Fruit fly (Drosophila melanogaster) whole organism, embryonic: ENCODE data around the gene Klp68D.

Experiments
- Atf6 ChIP-seq: fragments of 200-800 bp; sonication (Bioruptor generic); IDR thresholded peaks from 2 replicates; pipeline ENCODE4 v1.3.6; 2022; ENCODE audit warnings: missing biosample characterization, missing genetic modification characterization
- BtbVII ChIP-seq: fragments of 200-800 bp; sonication (Bioruptor generic); optimal IDR thresholded peaks from 3 replicates; lab custom pipeline; 2017; ENCODE audit warnings: missing biosample characterization, mild to moderate bottlenecking, missing genetic modification characterization
- C15 ChIP-seq: fragments of 200-800 bp; sonication (Bioruptor generic); IDR thresholded peaks from 3 replicates; pipeline ENCODE4 v1.3.6; 2022; ENCODE audit warnings: missing biosample characterization, missing genetic modification characterization
- CG10543 ChIP-seq: fragments of 200-800 bp; sonication (Bioruptor generic); optimal IDR thresholded peaks from 3 replicates; lab custom pipeline; 2017; ENCODE audit warnings: missing biosample characterization, mild to moderate bottlenecking, missing genetic modification characterization, moderate library complexity
- CG10959 ChIP-seq: fragments of 200-800 bp; sonication (Bioruptor generic); IDR thresholded peaks from 2 replicates; pipeline ENCODE4 v1.3.6; 2022; ENCODE audit warnings: missing biosample characterization, missing genetic modification characterization
- CG13296 ChIP-seq: fragments of 200-800 bp; sonication (Bioruptor generic); optimal IDR thresholded peaks from 3 replicates; lab custom pipeline; 2018; ENCODE audit warnings: missing biosample characterization, mild to moderate bottlenecking, missing genetic modification characterization
- CG13624 ChIP-seq: fragments of 200-800 bp; sonication (Bioruptor generic); optimal IDR thresholded peaks from 2 replicates; lab custom pipeline; 2016; ENCODE audit warnings: missing biosample characterization, missing genetic modification characterization
- CG14965 ChIP-seq: fragments of 200-800 bp; sonication (Bioruptor generic); optimal IDR thresholded peaks from 2 replicates; lab custom pipeline; 2016; ENCODE audit warnings: missing biosample characterization, missing genetic modification characterization, borderline replicate concordance
- CG1529 ChIP-seq: fragments of 200-800 bp; sonication (Bioruptor generic); optimal IDR thresholded peaks from 3 replicates; lab custom pipeline; 2018; ENCODE audit warnings: missing biosample characterization, missing genetic modification characterization
- CG17359 ChIP-seq: fragments of 200-800 bp; sonication (Bioruptor generic); optimal IDR thresholded peaks from 3 replicates; lab custom pipeline; 2018; ENCODE audit warnings: missing biosample characterization, mild to moderate bottlenecking, missing genetic modification characterization, moderate library complexity
- CG17802 ChIP-seq: fragments of 200-800 bp; sonication (Bioruptor generic); optimal IDR thresholded peaks from 2 replicates; lab custom pipeline; 2018; ENCODE audit warnings: missing biosample characterization, mild to moderate bottlenecking, missing genetic modification characterization, moderate library complexity
- CG17912 ChIP-seq: fragments of 200-800 bp; sonication (Bioruptor generic); optimal IDR thresholded peaks from 2 replicates; lab custom pipeline; 2018; ENCODE audit warnings: missing biosample characterization, mild to moderate bottlenecking, missing genetic modification characterization
- CG18599 ChIP-seq: fragments of 200-800 bp; sonication (Bioruptor generic); optimal IDR thresholded peaks from 3 replicates; lab custom pipeline; 2017; ENCODE audit warnings: missing biosample characterization, missing genetic modification characterization, mild to moderate bottlenecking, moderate library complexity, missing genetic modification reagents
- CG34376 ChIP-seq: fragments of 200-800 bp; sonication (Bioruptor generic); optimal IDR thresholded peaks from 2 replicates; lab custom pipeline; 2018; ENCODE audit warnings: missing biosample characterization, mild to moderate bottlenecking, missing genetic modification characterization
- CG4820 ChIP-seq: fragments of 200-800 bp; sonication (Bioruptor generic); optimal IDR thresholded peaks from 3 replicates; lab custom pipeline; 2016; ENCODE audit warnings: missing biosample characterization, missing genetic modification characterization
- CG6813 ChIP-seq: fragments of 200-800 bp; sonication (Bioruptor generic); optimal IDR thresholded peaks from 2 replicates; lab custom pipeline; 2017; ENCODE audit warnings: missing biosample characterization, missing genetic modification characterization, mild to moderate bottlenecking, moderate library complexity, missing genetic modification reagents
- Dbx ChIP-seq: fragments of 200-800 bp; sonication (Bioruptor generic); IDR thresholded peaks from 3 replicates; pipeline ENCODE4 v1.3.6; 2022; ENCODE audit warnings: missing biosample characterization, missing genetic modification characterization
- Dll ChIP-seq: fragments of 200-800 bp; sonication (Bioruptor generic); IDR thresholded peaks from 4 replicates; pipeline ENCODE4 v1.3.6; 2022; ENCODE audit warnings: missing biosample characterization, missing genetic modification characterization; ENCODE audit not compliant: partially characterized antibody
- Ets65A ChIP-seq: fragments of 200-800 bp; sonication (Bioruptor generic); peaks from one replicate; lab custom pipeline; 2016; ENCODE audit warnings: missing biosample characterization, missing genetic modification characterization
- Fer3 ChIP-seq: fragments of 200-800 bp; sonication (Bioruptor generic); optimal IDR thresholded peaks from 2 replicates; lab custom pipeline; 2018; ENCODE audit warnings: missing biosample characterization, mild to moderate bottlenecking, missing genetic modification characterization, moderate library complexity
- HmgZ ChIP-seq: fragments of 200-800 bp; sonication (Bioruptor generic); optimal IDR thresholded peaks from 2 replicates; lab custom pipeline; 2018; ENCODE audit warnings: missing biosample characterization, mild to moderate bottlenecking, missing genetic modification characterization
- Hmr ChIP-seq: fragments of 200-800 bp; sonication (Bioruptor generic); optimal IDR thresholded peaks from 3 replicates; lab custom pipeline; 2017; ENCODE audit warnings: mild to moderate bottlenecking, missing biosample characterization, missing genetic modification reagents, missing genetic modification characterization
- Kr ChIP-seq: fragments of 200-800 bp; sonication (Bioruptor generic); optimal IDR thresholded peaks from 2 replicates; lab custom pipeline; 2017; ENCODE audit warnings: missing biosample characterization, mild to moderate bottlenecking, missing genetic modification characterization
- MTF-1 ChIP-seq: fragments of 200-800 bp; sonication (Bioruptor generic); optimal IDR thresholded peaks from 2 replicates; lab custom pipeline; 2018; ENCODE audit warnings: missing biosample characterization, mild to moderate bottlenecking, missing genetic modification characterization, borderline replicate concordance
- Med ChIP-seq: fragments of 200-800 bp; sonication (Bioruptor generic); peaks from one replicate; lab custom pipeline; 2016; ENCODE audit warnings: missing biosample characterization, missing genetic modification characterization, mild to moderate bottlenecking, inconsistent platforms, moderate library complexity
- NK7.1 ChIP-seq: fragments of 200-800 bp; sonication (Bioruptor generic); optimal IDR thresholded peaks from 3 replicates; lab custom pipeline; 2016; ENCODE audit warnings: missing biosample characterization, missing genetic modification characterization
- Nf-YA ChIP-seq: fragments of 200-800 bp; sonication (Bioruptor generic); IDR thresholded peaks from 2 replicates; pipeline ENCODE4 v1.3.6; 2022; ENCODE audit warnings: missing biosample characterization, missing genetic modification characterization
- Pdp1 ChIP-seq, 2 experiments: fragments of 200-800 bp; sonication (Bioruptor generic); optimal IDR thresholded peaks; 3 replicates each; lab custom pipeline; 2016; ENCODE audit warnings: missing biosample characterization in 2 of 2, missing genetic modification characterization in 2 of 2, mild to moderate bottlenecking in 1 of 2, moderate library complexity in 1 of 2
- Tbp ChIP-seq: fragments of >200 bp; optimal IDR thresholded peaks from 2 replicates; lab custom pipeline; 2018; ENCODE audit warnings: missing biosample characterization, missing genetic modification characterization
- amos ChIP-seq: fragments of 200-800 bp; sonication (Bioruptor generic); IDR thresholded peaks from 2 replicates; pipeline ENCODE4 v1.3.6; 2022; ENCODE audit warnings: missing biosample characterization, missing genetic modification characterization; ENCODE audit not compliant: partially characterized antibody
- cato ChIP-seq: fragments of 200-800 bp; sonication (Bioruptor generic); optimal IDR thresholded peaks from 2 replicates; lab custom pipeline; 2016; ENCODE audit warnings: missing biosample characterization, missing genetic modification characterization, borderline replicate concordance
- caup ChIP-seq: fragments of 200-800 bp; sonication (Bioruptor generic); optimal IDR thresholded peaks from 3 replicates; lab custom pipeline; 2017; ENCODE audit warnings: missing biosample characterization, mild to moderate bottlenecking, missing genetic modification characterization, moderate library complexity; ENCODE audit not compliant: severe bottlenecking
- chinmo ChIP-seq: fragments of 200-800 bp; sonication (Bioruptor generic); IDR thresholded peaks from 4 replicates; pipeline ENCODE4 v1.3.6; 2022; ENCODE audit warnings: missing biosample characterization, missing genetic modification characterization; ENCODE audit not compliant: partially characterized antibody
- cwo ChIP-seq: fragments of 200-800 bp; sonication (Bioruptor generic); optimal IDR thresholded peaks from 3 replicates; lab custom pipeline; 2017; ENCODE audit warnings: missing biosample characterization, missing genetic modification characterization, mild to moderate bottlenecking, moderate library complexity, missing genetic modification reagents
- esg ChIP-seq: fragments of 200-800 bp; sonication (Bioruptor generic); conservative IDR thresholded peaks from 2 replicates; pipeline ENCODE4 v1.3.6; 2022; ENCODE audit warnings: missing biosample characterization, missing genetic modification characterization
- exex ChIP-seq: fragments of 200-800 bp; sonication (Bioruptor generic); optimal IDR thresholded peaks from 4 replicates; lab custom pipeline; 2018; ENCODE audit warnings: missing biosample characterization, mild to moderate bottlenecking, missing genetic modification characterization, moderate library complexity
- grn ChIP-seq: fragments of 200-800 bp; sonication (Bioruptor generic); optimal IDR thresholded peaks from 3 replicates; lab custom pipeline; 2017; ENCODE audit warnings: missing biosample characterization, missing genetic modification characterization
- gro ChIP-seq: fragments of 200-800 bp; sonication (Bioruptor generic); optimal IDR thresholded peaks from 2 replicates; lab custom pipeline; 2016; ENCODE audit warnings: missing biosample characterization, missing genetic modification characterization
- hkb ChIP-seq, 2 experiments: fragments of 200-800 bp in 1 of 2; fragments of >200 bp in 1 of 2; sonication (Bioruptor generic) in 1 of 2; IDR thresholded peaks in 1 of 2; optimal IDR thresholded peaks in 1 of 2; 2 replicates each; pipeline versions ENCODE4 v1.3.6 to Lab custom; 2017 to 2022; ENCODE audit warnings: missing biosample characterization in 1 of 2, missing genetic modification characterization in 1 of 2
- ind ChIP-seq: fragments of 200-800 bp; sonication (Bioruptor generic); optimal IDR thresholded peaks from 3 replicates; lab custom pipeline; 2016; ENCODE audit warnings: missing biosample characterization, missing genetic modification characterization
- lab ChIP-seq: fragments of 200-800 bp; sonication (Bioruptor generic); optimal IDR thresholded peaks from 3 replicates; lab custom pipeline; 2017; ENCODE audit warnings: missing biosample characterization, missing genetic modification characterization, mild to moderate bottlenecking, moderate library complexity, missing genetic modification reagents
- mirr ChIP-seq: fragments of 200-800 bp; sonication (Bioruptor generic); optimal IDR thresholded peaks from 3 replicates; lab custom pipeline; 2018; ENCODE audit warnings: missing biosample characterization, mild to moderate bottlenecking, missing genetic modification characterization
- rib ChIP-seq: fragments of 200-800 bp; sonication (Bioruptor generic); IDR thresholded peaks from 2 replicates; pipeline ENCODE4 v1.3.6; 2022; ENCODE audit warnings: missing biosample characterization, missing genetic modification characterization
- sc ChIP-seq, 3 experiments: fragments of >200 bp in 2 of 3; fragments of 200-800 bp in 1 of 3; sonication (Bioruptor generic) in 1 of 3; optimal IDR thresholded peaks; 2 replicates in 2 of 3; 3 replicates in 1 of 3; lab custom pipeline; 2017; ENCODE audit warnings: mild to moderate bottlenecking in 1 of 3, missing biosample characterization in 1 of 3, missing genetic modification characterization in 1 of 3, missing genetic modification reagents in 1 of 3
- sens ChIP-seq: fragments of 200-800 bp; sonication (Bioruptor generic); peaks from one replicate; lab custom pipeline; 2016; ENCODE audit warnings: missing biosample characterization, missing genetic modification characterization
- so ChIP-seq: fragments of 200-800 bp; sonication (Bioruptor generic); IDR thresholded peaks from 3 replicates; pipeline ENCODE4 v1.3.6; 2022; ENCODE audit warnings: missing biosample characterization, missing genetic modification characterization
- sug ChIP-seq: fragments of 200-800 bp; optimal IDR thresholded peaks from 2 replicates; lab custom pipeline; 2019; ENCODE audit warnings: missing biosample characterization, mild to moderate bottlenecking, missing genetic modification characterization, moderate library complexity
- wek ChIP-seq: fragments of 200-800 bp; sonication (Bioruptor generic); optimal IDR thresholded peaks from 3 replicates; lab custom pipeline; 2018; ENCODE audit warnings: missing biosample characterization, mild to moderate bottlenecking, missing genetic modification characterization, moderate library complexity

The Klp68D gene

dm6 chr3L:11788195-11788594 lies 7.2 kb upstream of the Klp68D start (continued):
- peak; percentile 47 for TF ChIP-seq CG18599
- no peak for TF ChIP-seq CG1529 (GFP tag; lab: Kevin White, UChicago)
- peak; percentile 86 for TF ChIP-seq mirr
- no peak for TF ChIP-seq hkb (optimal IDR thresholded peaks at IDR 0.05; lab: Kevin White, UChicago)
- TF ChIP-seq hkb (GFP tag; IDR thresholded peaks at IDR 0.05; lab: Robert Waterston, UW), result peak; percentile 13; the same call in 1 of the 2 replicates
- no peak for TF ChIP-seq CG17359
- TF ChIP-seq Atf6 (GFP tag; lab: Robert Waterston, UW), result peak; percentile 40; the same call in 1 of the 2 replicates
- peak; percentile 27 for TF ChIP-seq gro (GFP tag; lab: Kevin White, UChicago)
- no peak for TF ChIP-seq cato (GFP tag; lab: Kevin White, UChicago)
- peak; percentile 54 for TF ChIP-seq CG6813 (GFP tag; lab: Kevin White, UChicago)
- TF ChIP-seq Hmr (GFP tag; lab: Kevin White, UChicago), result no peak
- peak in 1 of 2 experiments; percentile 82 for TF ChIP-seq Pdp1 (GFP tag; optimal IDR thresholded peaks at IDR 0.05; lab: Kevin White, UChicago)
- peak; percentile 52 for TF ChIP-seq CG10543
- TF ChIP-seq sc (optimal IDR thresholded peaks at IDR 0.05; lab: Kevin White, UChicago), result no peak
- no peak for TF ChIP-seq sc (GFP tag; optimal IDR thresholded peaks at IDR 0.05; lab: Kevin White, UChicago)
- 0 out of 4 replicates have a peak, but pooled peaks have one; percentile 27 for TF ChIP-seq chinmo (GFP tag; lab: Robert Waterston, UW)
- TF ChIP-seq Med, result peak; percentile 23
- TF ChIP-seq Kr (GFP tag; lab: Kevin White, UChicago), result no peak
- peak; percentile 22 for TF ChIP-seq CG17912 (GFP tag; lab: Kevin White, UChicago)
- TF ChIP-seq Nf-YA (GFP tag; lab: Robert Waterston, UW), result 0 out of 2 replicates have a peak, but pooled peaks have one; percentile 7
- peak; percentile 34 for TF ChIP-seq BtbVII (GFP tag; lab: Kevin White, UChicago)
- TF ChIP-seq sug (tag; lab: Kevin White, UChicago), result peak; percentile 64
- TF ChIP-seq CG13624 (GFP tag; lab: Kevin White, UChicago), result no peak
- peak; percentile 41; the same call in 1 of the 3 replicates for TF ChIP-seq Dbx (GFP tag; lab: Robert Waterston, UW)
- peak; percentile 33 for TF ChIP-seq sens (GFP tag; lab: Kevin White, UChicago)
- TF ChIP-seq C15 (GFP tag; lab: Robert Waterston, UW), result no peak
- TF ChIP-seq lab (GFP tag; lab: Kevin White, UChicago), result peak; percentile 72
- TF ChIP-seq MTF-1, result no peak
- peak; percentile 35 for TF ChIP-seq Fer3 (tag; lab: Kevin White, UChicago)
- TF ChIP-seq rib (GFP tag; lab: Robert Waterston, UW), result 0 out of 2 replicates have a peak, but pooled peaks have one; percentile 40
- peak; percentile 23 for TF ChIP-seq CG13296 (GFP tag; lab: Kevin White, UChicago)
- TF ChIP-seq exex (tag; lab: Kevin White, UChicago), result peak; percentile 87
- TF ChIP-seq cwo (GFP tag; lab: Kevin White, UChicago), result no peak
- peak; percentile 66 for TF ChIP-seq grn
- TF ChIP-seq esg (GFP tag; lab: Robert Waterston, UW), result no peak
- peak; percentile 17 for TF ChIP-seq HmgZ
- TF ChIP-seq wek (GFP tag; lab: Kevin White, UChicago), result peak; percentile 6
- peak; percentile 48 for TF ChIP-seq CG34376 (GFP tag; lab: Kevin White, UChicago)
- TF ChIP-seq ind (GFP tag; lab: Kevin White, UChicago), result no peak
- TF ChIP-seq CG17802, result no peak
- peak; percentile 63; the same call in 1 of the 3 replicates for TF ChIP-seq so
- no peak for TF ChIP-seq NK7.1 (GFP tag; lab: Kevin White, UChicago)
- no peak for TF ChIP-seq CG10959 (GFP tag; lab: Robert Waterston, UW)
- TF ChIP-seq amos (GFP tag; lab: Robert Waterston, UW), result no peak
- TF ChIP-seq CG14965 (GFP tag; lab: Kevin White, UChicago), result no peak
- TF ChIP-seq CG4820 (GFP tag; lab: Kevin White, UChicago), result no peak
- TF ChIP-seq caup (GFP tag; lab: Kevin White, UChicago), result peak; percentile 4
- TF ChIP-seq Ets65A (GFP tag; lab: Kevin White, UChicago), result peak; percentile 21
- TF ChIP-seq Tbp, result no peak
- TF ChIP-seq Dll, result no peak
